Fruit fly (Drosophila melanogaster) whole organism, embryonic: ENCODE measurements around the gene MED15.

ENCODE experiments used
- CG43689 ChIP-seq: fragments of 200-800 bp; sonication (Bioruptor generic); IDR thresholded peaks from 2 replicates; pipeline ENCODE4 v1.3.6; 2022; ENCODE audit warnings: missing biosample characterization, missing genetic modification characterization
- CG7372 ChIP-seq: fragments of 200-800 bp; sonication (Bioruptor generic); IDR thresholded peaks from 2 replicates; pipeline ENCODE4 v1.3.6; 2022; ENCODE audit warnings: missing biosample characterization, missing genetic modification characterization
- Fer1 ChIP-seq: fragments of 200-800 bp; sonication (Bioruptor generic); optimal IDR thresholded peaks from 2 replicates; lab custom pipeline; 2017; ENCODE audit warnings: missing biosample characterization, mild to moderate bottlenecking, missing genetic modification characterization
- otp ChIP-seq: fragments of 200-800 bp; sonication (Bioruptor generic); IDR thresholded peaks from 3 replicates; pipeline ENCODE4, ENCODE4 v1.3.6; 2022; ENCODE audit warnings: missing biosample characterization, missing genetic modification characterization
- sim ChIP-seq: fragments of 200-800 bp; sonication (Bioruptor generic); IDR thresholded peaks from 2 replicates; pipeline ENCODE4 v1.3.6; 2022; ENCODE audit warnings: missing biosample characterization, missing genetic modification characterization

DNA sequence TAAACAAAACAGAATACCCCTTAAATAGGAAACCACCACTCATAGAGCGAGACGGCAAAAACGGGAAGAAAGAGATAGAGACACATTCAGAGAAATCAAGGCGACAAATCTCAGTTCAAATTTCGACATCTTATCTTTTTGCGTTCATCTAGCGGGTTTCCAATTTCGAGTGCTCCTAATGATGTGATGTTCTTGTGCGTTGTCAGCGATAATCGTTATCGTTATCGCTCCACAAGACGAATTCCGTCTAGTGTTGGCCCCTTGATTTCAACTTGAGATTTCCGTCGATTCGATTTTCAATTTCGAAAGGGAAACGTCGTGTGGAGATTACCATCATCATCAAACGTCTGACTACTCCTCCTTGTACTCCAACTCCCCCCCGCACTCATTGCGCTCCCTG lies 23.6 kb downstream of the MED15 start:
- TF ChIP-seq CG43689 (GFP tag; lab: Robert Waterston, UW) = no peak
- no peak for TF ChIP-seq otp (GFP tag; lab: Robert Waterston, UW)
- no peak for TF ChIP-seq sim (GFP tag; lab: Robert Waterston, UW)
- no peak for TF ChIP-seq Fer1
- TF ChIP-seq CG7372 (GFP tag; lab: Robert Waterston, UW) = no peak
